Fruit fly (Drosophila melanogaster) whole organism: ENCODE measurements around the gene Ass.

Experiments
- CG8478 ChIP-seq: fragments of >200 bp; optimal IDR thresholded peaks from 2 replicates; lab custom pipeline; 2018; ENCODE audit warnings: inconsistent platforms
- Dll ChIP-seq: fragments of >200 bp; optimal IDR thresholded peaks from 2 replicates; lab custom pipeline; 2017
- EcR ChIP-seq, 2 experiments: fragments of >200 bp; optimal IDR thresholded peaks; 2 replicates each; lab custom pipeline; 2017; ENCODE audit warnings: missing biosample characterization in 2 of 2, missing genetic modification characterization in 2 of 2, missing genetic modification reagents in 2 of 2
- pan ChIP-seq: fragments of >200 bp; optimal IDR thresholded peaks from 2 replicates; lab custom pipeline; 2017
- psq ChIP-seq: fragments of >200 bp; optimal IDR thresholded peaks from 2 replicates; lab custom pipeline; 2017
- usp ChIP-seq: fragments of >200 bp; optimal IDR thresholded peaks from 2 replicates; lab custom pipeline; 2017; ENCODE audit warnings: missing biosample characterization, missing genetic modification characterization, mixed read lengths

Ass gene

DNA sequence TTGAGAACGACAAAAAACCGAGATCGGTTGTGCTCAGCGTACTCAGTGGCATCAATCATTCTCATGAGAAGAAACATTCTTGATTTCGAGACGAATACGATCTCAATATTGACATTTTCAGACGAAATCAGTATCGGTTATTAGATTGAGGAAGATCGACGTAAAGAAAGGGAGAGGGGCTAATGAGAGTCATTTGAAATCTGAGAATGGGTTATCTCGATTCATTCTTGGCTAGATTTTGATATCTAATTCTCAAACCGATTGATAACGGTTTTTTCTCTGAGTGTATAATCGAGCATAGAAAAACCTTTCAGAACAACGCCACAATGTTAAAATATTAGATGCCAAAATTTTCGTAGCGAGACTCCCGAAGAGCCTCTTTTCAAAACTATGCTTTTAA, 3.3 kb downstream of the Ass start, which contains the start of gene CG31286:
TSS of gene CG31286 (plus strand) at position 301 of the 400 bp plus-strand sequence.
- TF ChIP-seq CG8478 (lab: Kevin White, UChicago) (no peak), psq (lab: Kevin White, UChicago) (no peak)

DNA sequence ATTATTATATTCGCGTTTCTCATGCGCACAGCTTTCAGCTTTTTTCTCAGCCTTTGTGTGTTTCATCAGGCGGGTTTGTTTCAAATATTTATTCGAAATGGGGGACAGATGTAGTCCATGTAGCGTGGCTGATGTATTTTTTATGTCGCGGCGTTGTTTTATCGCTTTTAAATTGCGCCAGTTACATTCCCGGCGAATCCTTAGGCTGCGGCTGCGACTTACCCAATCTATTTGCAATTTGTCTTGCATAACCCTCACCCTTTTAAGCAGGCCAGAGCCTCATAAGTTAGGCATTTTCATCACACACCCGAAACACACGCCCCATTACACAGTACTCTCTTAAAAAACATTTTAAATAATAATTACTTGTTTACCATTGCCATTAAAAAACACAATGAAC, 14.4 kb downstream of the Ass start, which contains the start of gene sunz:
TSS of gene sunz (plus strand) at position 301 of the 400 bp plus-strand sequence.
- TF ChIP-seq EcR (GFP tag; optimal IDR thresholded peaks at IDR 0.05; lab: Kevin White, UChicago) (no peak), psq (lab: Kevin White, UChicago) (no peak), CG8478 (lab: Kevin White, UChicago) (no peak), Dll (lab: Kevin White, UChicago) (no peak), usp (GFP tag; lab: Kevin White, UChicago) (no peak), pan (lab: Kevin White, UChicago) (no peak)

DNA sequence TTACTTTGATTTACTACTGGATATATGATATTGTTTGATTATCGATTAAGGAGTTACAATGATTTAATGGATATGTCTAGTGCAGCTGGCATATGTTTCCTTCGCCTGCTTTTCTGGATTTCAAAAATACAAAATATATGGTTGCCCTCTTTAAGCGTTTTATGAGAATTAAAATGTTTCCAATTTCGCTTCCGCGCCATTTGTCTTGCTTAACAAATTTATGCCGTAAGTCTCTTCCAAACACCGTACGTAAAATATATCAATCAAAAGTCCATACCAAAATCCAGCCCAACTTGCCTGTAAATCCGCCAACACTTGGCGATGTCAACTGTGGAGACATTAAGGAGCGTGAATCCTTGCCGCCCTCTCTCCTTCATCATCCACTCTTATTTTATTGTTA, 15.0 kb downstream of the Ass start, which contains the start of gene CG15177:
TSS of gene CG15177 (minus strand) at position 101 of the 400 bp plus-strand sequence.
- TF ChIP-seq pan (lab: Kevin White, UChicago) (no peak), psq (lab: Kevin White, UChicago) (no peak), usp (GFP tag; lab: Kevin White, UChicago) (no peak), Dll (lab: Kevin White, UChicago) (no peak), CG8478 (lab: Kevin White, UChicago) (no peak)

DNA sequence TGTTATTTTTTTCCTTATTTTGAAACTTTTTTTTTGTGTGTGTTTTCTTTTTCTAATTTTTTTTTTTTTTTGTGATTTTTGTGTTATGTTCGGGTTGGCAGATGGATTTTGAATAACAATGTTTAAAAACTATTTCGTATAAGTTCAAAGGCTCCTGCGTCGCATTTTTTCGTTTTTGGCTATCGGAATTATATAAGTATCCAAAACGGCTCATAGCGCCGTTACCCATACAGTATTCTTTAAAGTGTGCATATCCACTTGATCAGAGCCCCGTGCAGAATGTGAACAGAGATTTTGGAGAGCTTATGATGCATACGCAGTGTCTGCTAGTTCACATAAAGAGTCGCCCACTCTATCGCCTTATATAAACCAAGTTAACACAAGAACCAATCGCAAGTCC, 16.4 kb downstream of the Ass start, which contains the start of gene sowi:
TSS of gene sowi (minus strand) at position 101 of the 400 bp plus-strand sequence.
- TF ChIP-seq CG8478 (lab: Kevin White, UChicago) (no peak), EcR (GFP tag; optimal IDR thresholded peaks at IDR 0.05; lab: Kevin White, UChicago) (no peak), usp (GFP tag; lab: Kevin White, UChicago) (no peak), pan (lab: Kevin White, UChicago) (no peak), Dll (lab: Kevin White, UChicago) (no peak), psq (lab: Kevin White, UChicago) (no peak)

DNA sequence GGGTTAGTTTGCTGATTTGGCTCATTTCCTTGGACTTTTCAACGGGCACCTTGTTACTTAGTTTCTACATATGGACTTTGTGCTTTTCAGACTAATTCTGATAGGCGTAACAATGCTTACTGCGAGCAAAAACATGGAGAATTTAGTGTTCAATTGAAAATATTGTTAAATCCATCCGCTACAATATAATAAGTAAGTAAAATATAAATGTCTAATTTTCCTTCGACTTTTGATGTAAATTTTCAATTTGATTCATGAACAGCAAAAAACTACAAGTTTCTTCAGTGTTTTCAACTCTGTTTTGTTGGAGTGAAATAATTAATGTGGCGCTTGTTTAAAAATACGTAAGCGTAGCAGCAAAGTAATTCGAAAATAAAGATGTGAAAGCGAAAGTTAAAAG, 35.4 kb downstream of the Ass start, which contains the start of gene glob2:
TSS of gene glob2 (minus strand) at position 101 of the 400 bp plus-strand sequence.
- TF ChIP-seq Dll (lab: Kevin White, UChicago), result no peak
- no peak for TF ChIP-seq pan (lab: Kevin White, UChicago)
- TF ChIP-seq usp (GFP tag; lab: Kevin White, UChicago), result no peak
- TF ChIP-seq psq (lab: Kevin White, UChicago), result no peak

DNA sequence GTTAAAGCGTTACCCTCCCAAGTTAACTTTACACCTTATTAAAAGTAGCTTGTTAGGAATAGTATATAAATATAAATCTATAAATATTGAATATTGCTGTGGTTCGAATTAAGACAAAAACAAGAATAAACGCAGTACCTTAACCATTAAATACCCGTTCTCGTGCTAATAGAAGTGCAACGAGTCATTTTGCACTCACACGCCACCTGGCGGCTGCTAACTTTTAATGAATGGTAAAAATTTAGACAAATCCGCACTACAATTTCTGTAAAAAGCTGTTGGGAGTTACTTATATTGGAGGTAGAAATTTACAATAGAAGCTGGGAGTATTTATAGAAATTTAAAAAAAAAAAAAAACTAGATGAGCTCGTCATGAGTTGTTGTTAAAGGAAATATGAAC, 39.1 kb downstream of the Ass start:
- TF ChIP-seq psq (lab: Kevin White, UChicago) (no peak), Dll (lab: Kevin White, UChicago) (no peak), pan (lab: Kevin White, UChicago) (no peak), usp (GFP tag; lab: Kevin White, UChicago) (no peak)

DNA sequence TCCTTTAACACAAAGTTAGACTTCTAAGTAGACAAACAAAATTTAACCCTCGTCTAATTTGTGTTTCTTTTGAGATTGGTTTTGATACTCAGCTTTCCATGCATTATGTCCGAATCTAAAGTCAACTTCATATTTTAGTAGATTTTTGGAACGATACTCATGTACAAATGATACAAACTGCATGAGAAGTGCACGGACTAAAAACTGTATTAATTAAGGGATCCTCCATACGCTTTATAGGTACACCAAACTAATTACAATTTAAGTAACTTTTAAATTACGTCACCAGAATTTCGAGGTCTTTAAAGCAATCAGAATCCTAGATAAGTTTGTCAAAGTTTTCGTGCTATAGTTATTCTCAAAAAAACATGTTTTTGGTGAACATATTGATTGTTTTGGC, 43.3 kb downstream of the Ass start, which contains the start of gene CG31482:
TSS of gene CG31482 (plus strand) at position 301 of the 400 bp plus-strand sequence.
- TF ChIP-seq pan (lab: Kevin White, UChicago) (no peak), psq (lab: Kevin White, UChicago) (no peak), EcR (GFP tag; optimal IDR thresholded peaks at IDR 0.05; lab: Kevin White, UChicago) (no peak), usp (GFP tag; lab: Kevin White, UChicago) (no peak)

DNA sequence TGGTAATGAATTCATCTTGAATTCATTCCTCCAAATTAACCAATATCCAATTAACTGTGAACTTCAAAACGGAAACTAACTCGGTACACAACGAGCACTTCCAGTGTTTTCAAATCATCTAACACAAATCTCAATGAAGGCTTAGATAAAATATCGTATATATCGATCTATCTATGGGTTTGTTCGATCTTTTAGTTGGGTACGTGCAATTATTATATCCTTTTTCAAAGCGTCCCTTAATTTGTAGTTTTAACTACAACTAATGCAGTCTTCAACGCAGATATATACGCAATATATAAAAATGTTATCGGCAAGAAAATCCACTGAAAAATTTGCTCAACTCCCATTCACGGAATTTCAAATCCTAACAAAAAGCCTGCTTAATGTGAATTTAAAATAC, 46.3 kb downstream of the Ass start, which contains the start of gene CG1138:
TSS of gene CG1138 (minus strand) at position 101 of the 400 bp plus-strand sequence.
- no peak for TF ChIP-seq Dll (lab: Kevin White, UChicago)
- TF ChIP-seq psq (lab: Kevin White, UChicago), result no peak
- no peak for TF ChIP-seq CG8478 (lab: Kevin White, UChicago)
- no peak for TF ChIP-seq EcR (GFP tag; optimal IDR thresholded peaks at IDR 0.05; lab: Kevin White, UChicago)
- TF ChIP-seq pan (lab: Kevin White, UChicago), result no peak
- TF ChIP-seq usp (GFP tag; lab: Kevin White, UChicago), result no peak

DNA sequence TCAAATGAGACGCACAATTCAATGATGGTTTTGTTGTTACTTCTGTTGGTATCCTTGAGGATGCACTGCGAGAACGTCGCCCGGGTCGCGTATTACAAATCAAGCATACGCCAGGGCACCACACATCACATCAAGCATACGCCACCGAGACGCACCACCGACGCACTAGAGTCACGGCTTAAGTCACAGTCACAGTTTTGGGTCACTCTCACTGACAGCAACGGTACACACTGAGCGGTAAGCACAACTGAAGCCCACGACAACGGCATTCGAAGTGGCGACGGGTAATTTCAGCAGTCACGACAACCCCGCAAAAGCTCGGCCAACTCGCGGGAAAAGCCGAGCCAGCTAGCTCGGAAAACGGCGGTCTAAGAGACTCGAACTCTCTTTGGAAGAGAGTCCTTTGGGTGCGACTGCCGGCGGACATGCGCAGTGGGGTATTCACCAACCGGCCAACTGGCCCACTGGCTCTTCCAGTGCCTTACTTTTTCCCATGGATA, 51.1 kb downstream of the Ass start, which contains the start of gene dpr11:
TSS of gene dpr11 (minus strand) at position 263 of the 500 bp plus-strand sequence.
- TF ChIP-seq Dll (lab: Kevin White, UChicago) (no peak), pan (lab: Kevin White, UChicago) (no peak), usp (GFP tag; lab: Kevin White, UChicago) (no peak), EcR (GFP tag; optimal IDR thresholded peaks at IDR 0.05; lab: Kevin White, UChicago) (no peak), psq (lab: Kevin White, UChicago) (no peak), CG8478 (lab: Kevin White, UChicago) (no peak)
